Fruit fly (Drosophila melanogaster): ENCODE data around the gene TBC1d7.

DNA sequence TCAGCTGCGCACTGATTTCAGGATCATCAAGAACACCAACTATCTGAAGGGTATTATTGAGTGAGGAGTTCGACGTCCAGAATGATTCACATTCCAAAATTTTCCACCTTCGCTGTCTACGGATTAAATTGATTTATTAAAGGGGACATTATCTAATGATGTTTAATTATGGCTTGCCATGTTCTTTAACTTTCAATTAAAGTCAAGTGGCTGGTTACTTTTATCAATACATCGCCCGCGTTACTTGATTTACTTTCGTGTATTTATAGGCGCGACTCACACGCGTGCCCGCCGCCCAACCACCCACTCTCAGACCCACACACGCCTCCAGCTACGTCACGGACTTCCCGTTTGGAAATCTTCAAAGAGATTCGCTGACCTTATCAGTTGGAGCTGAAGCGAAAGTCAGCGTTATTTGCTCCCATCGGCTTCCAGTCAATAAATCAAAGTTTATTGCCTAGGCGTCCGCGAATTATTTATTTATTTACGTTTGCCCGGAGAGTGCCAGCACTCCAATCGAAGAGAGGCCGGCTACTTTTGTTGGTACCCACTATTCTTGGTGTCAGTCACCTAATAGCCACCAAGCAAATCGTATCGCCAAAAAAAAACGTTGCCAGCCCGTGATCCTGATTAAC is 24.1 kb upstream of the TBC1d7 start, which contains the start of gene Npc2f:
- no peak for TF ChIP-seq Myc (optimal IDR thresholded peaks at IDR 0.05)
- TF ChIP-seq psq (optimal IDR thresholded peaks at IDR 0.05): no peak
- no peak for TF ChIP-seq ttk (optimal IDR thresholded peaks at IDR 0.05)

Measured in Kc167 (cell line).